Worm (Caenorhabditis elegans): ENCODE results near the gene ugt-59.

- TF ChIP-seq nhr-237 (tag; optimal IDR thresholded peaks at IDR 0.05) (no peak), unc-62 (GFP tag; optimal IDR thresholded peaks at IDR 0.05 in 1 of 2) (no peak), unc-62 (tag; optimal IDR thresholded peaks at IDR 0.05) (no peak), unc-130 (GFP tag; optimal IDR thresholded peaks at IDR 0.05) (no peak), mdt-29 (GFP tag; IDR thresholded peaks at IDR 0.05) (no peak), nhr-102 (tag; optimal IDR thresholded peaks at IDR 0.05) (no peak), Y48G9A.11 (GFP tag; IDR thresholded peaks at IDR 0.05) (no peak)
Observed at ce11 chrIV:10313565-10313964, 46.9 kb upstream of the ugt-59 start, which contains the start of gene acs-18.
